Worm (Caenorhabditis elegans): ENCODE data around the gene F26H11.4.

F26H11.4 gene

ce11 chrII:14413035-14413525, 4.7 kb downstream of the F26H11.4 start, which contains the start of gene exl-1:
TSS of gene exl-1 (minus strand) at chrII:14413475.
- TF ChIP-seq ama-1 (optimal IDR thresholded peaks at IDR 0.05) = no peak
- peak; percentile 49 for TF ChIP-seq gmeb-1 (tag; optimal IDR thresholded peaks at IDR 0.05)
- peak; percentile 16 for TF ChIP-seq nhr-129 (tag; optimal IDR thresholded peaks at IDR 0.05)

- TF ChIP-seq sem-4 (tag; optimal IDR thresholded peaks at IDR 0.05) = no peak
- no peak for TF ChIP-seq unc-62 (GFP tag; optimal IDR thresholded peaks at IDR 0.05)
- no peak for TF ChIP-seq Y55F3AM.14 (GFP tag; optimal IDR thresholded peaks at IDR 0.05)
- no peak for TF ChIP-seq ZK546.5 (tag; optimal IDR thresholded peaks at IDR 0.05)
- TF ChIP-seq F13H6.1 (tag; optimal IDR thresholded peaks at IDR 0.05) = no peak
- no peak for TF ChIP-seq egl-27 (tag; optimal IDR thresholded peaks at IDR 0.05)
- no peak for TF ChIP-seq nhr-129 (tag; optimal IDR thresholded peaks at IDR 0.05)
- TF ChIP-seq ztf-11 (tag; optimal IDR thresholded peaks at IDR 0.05) = no peak
- TF ChIP-seq R02D3.7 (tag; optimal IDR thresholded peaks at IDR 0.05) = no peak
- no peak for TF ChIP-seq dmd-4 (tag; optimal IDR thresholded peaks at IDR 0.05)
- no peak for TF ChIP-seq C34F6.9 (tag; optimal IDR thresholded peaks at IDR 0.05)
These were observed 5.3 kb downstream of the F26H11.4 start for ce11 chrII:14413709-14414108.

ce11 chrII:14415427-14415826, 7.0 kb downstream of the F26H11.4 start:
- TF ChIP-seq elt-1 (tag; optimal IDR thresholded peaks at IDR 0.05) = no peak
- TF ChIP-seq fos-1 (tag; optimal IDR thresholded peaks at IDR 0.05) = peak; percentile 22
- TF ChIP-seq unc-55 (GFP tag; optimal IDR thresholded peaks at IDR 0.05) = peak; percentile 10

ce11 chrII:14416988-14417387, 8.6 kb downstream of the F26H11.4 start:
- TF ChIP-seq snpc-4 (tag; optimal IDR thresholded peaks at IDR 0.05) = peak; percentile 43
- TF ChIP-seq R02D3.7 (tag; optimal IDR thresholded peaks at IDR 0.05) = no peak
- TF ChIP-seq C34F6.9 (tag; optimal IDR thresholded peaks at IDR 0.05) = peak; percentile 51
- peak; percentile 52 for TF ChIP-seq unc-55 (GFP tag; optimal IDR thresholded peaks at IDR 0.05)
- no peak for TF ChIP-seq nhr-12 (tag; optimal IDR thresholded peaks at IDR 0.05)

ce11 chrII:14424791-14425190, 16.4 kb downstream of the F26H11.4 start, which contains the start of gene plx-2:
TSS of gene plx-2 (minus strand) at chrII:14424891.
- TF ChIP-seq nhr-129 (tag; optimal IDR thresholded peaks at IDR 0.05) (no peak), dmd-4 (tag; optimal IDR thresholded peaks at IDR 0.05) (no peak), sma-3 (GFP tag; optimal IDR thresholded peaks at IDR 0.05) (no peak), lin-13 (GFP tag; optimal IDR thresholded peaks at IDR 0.05) (no peak), unc-62 (GFP tag; optimal IDR thresholded peaks at IDR 0.05) (no peak)

- TF ChIP-seq Y55F3AM.14 (GFP tag; optimal IDR thresholded peaks at IDR 0.05) = no peak
- no peak for TF ChIP-seq lin-11 (tag; optimal IDR thresholded peaks at IDR 0.05)
These were observed 19.3 kb downstream of the F26H11.4 start for ce11 chrII:14427714-14428113.

ce11 chrII:14428834-14429233, 20.4 kb downstream of the F26H11.4 start:
- TF ChIP-seq F13H6.1 (tag; optimal IDR thresholded peaks at IDR 0.05) (no peak), nhr-129 (tag; optimal IDR thresholded peaks at IDR 0.05) (no peak), egl-27 (tag; optimal IDR thresholded peaks at IDR 0.05) (no peak), nhr-12 (tag; optimal IDR thresholded peaks at IDR 0.05) (no peak), lin-39 (tag; optimal IDR thresholded peaks at IDR 0.05) (no peak), R02D3.7 (tag; optimal IDR thresholded peaks at IDR 0.05) (no peak), unc-55 (GFP tag; optimal IDR thresholded peaks at IDR 0.05) (no peak), crh-2 (tag; optimal IDR thresholded peaks at IDR 0.05) (no peak), sma-3 (GFP tag; optimal IDR thresholded peaks at IDR 0.05) (no peak), lsy-2 (tag; optimal IDR thresholded peaks at IDR 0.05) (no peak), C34F6.9 (tag; optimal IDR thresholded peaks at IDR 0.05) (no peak), Y55F3AM.14 (GFP tag; optimal IDR thresholded peaks at IDR 0.05) (no peak), nhr-23 (tag; optimal IDR thresholded peaks at IDR 0.05) (no peak), lin-13 (GFP tag; optimal IDR thresholded peaks at IDR 0.05) (no peak), nhr-6 (tag; optimal IDR thresholded peaks at IDR 0.05) (no peak), mab-5 (tag; optimal IDR thresholded peaks at IDR 0.05) (no peak), ama-1 (optimal IDR thresholded peaks at IDR 0.05) (no peak), nhr-237 (tag; optimal IDR thresholded peaks at IDR 0.05) (no peak)

ce11 chrII:14432100-14432499, 23.7 kb downstream of the F26H11.4 start:
- TF ChIP-seq blmp-1 (tag; optimal IDR thresholded peaks at IDR 0.05; ENCODE audit: insufficient read depth) (no peak), sma-3 (GFP tag; optimal IDR thresholded peaks at IDR 0.05) (no peak), nhr-21 (tag; optimal IDR thresholded peaks at IDR 0.05) (no peak), lsy-2 (tag; optimal IDR thresholded peaks at IDR 0.05) (no peak), fos-1 (tag; optimal IDR thresholded peaks at IDR 0.05) (no peak), snpc-4 (tag; optimal IDR thresholded peaks at IDR 0.05) (no peak), aly-2 (tag; optimal IDR thresholded peaks at IDR 0.05) (no peak), peb-1 (tag; optimal IDR thresholded peaks at IDR 0.05) (no peak), lin-13 (GFP tag; optimal IDR thresholded peaks at IDR 0.05) (no peak), lin-11 (tag; optimal IDR thresholded peaks at IDR 0.05) (no peak), elt-3 (tag; optimal IDR thresholded peaks at IDR 0.05) (no peak), nhr-25 (tag; optimal IDR thresholded peaks at IDR 0.05) (no peak), lin-39 (tag; optimal IDR thresholded peaks at IDR 0.05) (no peak)
